Fruit fly (Drosophila melanogaster): Measurements from ENCODE around the gene CG33128.

DNA sequence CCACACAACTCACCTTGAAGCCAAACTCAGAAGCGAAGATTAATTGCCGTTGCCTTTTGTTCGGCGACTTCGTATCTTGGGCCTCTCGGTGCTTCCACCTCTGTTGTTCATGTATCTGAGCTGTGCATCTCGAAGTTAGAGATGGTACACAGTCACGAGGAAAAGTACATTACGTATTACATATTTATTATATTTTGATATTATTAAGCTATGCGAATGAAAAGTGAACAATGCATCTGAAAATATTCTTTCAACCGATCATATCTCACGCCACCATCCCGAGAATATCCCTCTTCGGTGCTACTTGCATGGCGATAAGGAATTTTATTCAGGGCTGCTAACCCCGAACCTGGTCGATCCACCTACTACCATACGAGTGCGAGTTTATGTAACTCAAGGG, 48.8 kb upstream of the CG33128 start:
- TF ChIP-seq h (optimal IDR thresholded peaks at IDR 0.05) (no peak), insv (optimal IDR thresholded peaks at IDR 0.05) (no peak)

Measured in Kc167 (cell line).